Worm (Caenorhabditis elegans) whole organism, early embryonic: ENCODE data around the gene F54F12.1.

Source experiments
- B0310.2 ChIP-seq: sonication (generic microtip); optimal IDR thresholded peaks from 2 replicates; lab custom pipeline; 2016; ENCODE audit warnings: mild to moderate bottlenecking, missing genetic modification characterization, missing compliant biosample characterization
- F13C5.2 ChIP-seq: sonication (generic microtip); optimal IDR thresholded peaks from 2 replicates; lab custom pipeline; 2017; ENCODE audit warnings: mild to moderate bottlenecking, missing genetic modification characterization, inconsistent platforms, missing compliant biosample characterization
- aly-1 ChIP-seq: sonication (generic microtip); optimal IDR thresholded peaks from 2 replicates; lab custom pipeline; 2016; ENCODE audit warnings: missing genetic modification characterization, missing compliant biosample characterization
- ama-1 ChIP-seq: fragments of 150-350 bp; optimal IDR thresholded peaks from 2 replicates; lab custom pipeline; 2014
- ceh-13 ChIP-seq: fragments of 200-800 bp; sonication (Bioruptor generic); optimal IDR thresholded peaks from 2 replicates; lab custom pipeline; 2018; ENCODE audit warnings: mild to moderate bottlenecking, missing genetic modification characterization, missing compliant biosample characterization
- ceh-36 ChIP-seq: sonication (generic microtip); optimal IDR thresholded peaks from 2 replicates; lab custom pipeline; 2016; ENCODE audit warnings: missing genetic modification characterization, inconsistent platforms, missing compliant biosample characterization
- ets-7 ChIP-seq: sonication (generic microtip); optimal IDR thresholded peaks from 2 replicates; lab custom pipeline; 2016; ENCODE audit warnings: missing genotype, missing genetic modification characterization, missing compliant biosample characterization
- flt-1 ChIP-seq: fragments of 200-800 bp; sonication (Bioruptor generic); IDR thresholded peaks from 2 replicates; pipeline ENCODE4 v1.3.6; 2022; ENCODE audit warnings: missing genetic modification characterization, missing compliant biosample characterization
- hmbx-1 ChIP-seq: sonication (generic microtip); optimal IDR thresholded peaks from 2 replicates; lab custom pipeline; 2016; ENCODE audit warnings: mild to moderate bottlenecking, missing genetic modification characterization, missing compliant biosample characterization
- hmg-4 ChIP-seq: fragments of 200-800 bp; sonication (Bioruptor generic); optimal IDR thresholded peaks from 2 replicates; lab custom pipeline; 2018; ENCODE audit warnings: mild to moderate bottlenecking, missing genetic modification characterization, missing compliant biosample characterization
- hnd-1 ChIP-seq: sonication (generic microtip); optimal IDR thresholded peaks from 2 replicates; lab custom pipeline; 2016; ENCODE audit warnings: missing genetic modification characterization, missing compliant biosample characterization
- pes-1 ChIP-seq: fragments of 200-800 bp; sonication (Bioruptor generic); IDR thresholded peaks from 2 replicates; pipeline ENCODE4 v1.3.6; 2022; ENCODE audit warnings: missing genetic modification reagents, missing genetic modification characterization, missing compliant biosample characterization
- scrt-1 ChIP-seq: fragments of 200-800 bp; sonication (Bioruptor generic); IDR thresholded peaks from 2 replicates; pipeline ENCODE4 v1.3.6; 2022; ENCODE audit warnings: missing genetic modification characterization, missing compliant biosample characterization
- sea-1 ChIP-seq: fragments of 200-800 bp; sonication (Bioruptor generic); conservative IDR thresholded peaks from 2 replicates; pipeline ENCODE4 v1.3.6; 2022; ENCODE audit warnings: missing genetic modification characterization, missing compliant biosample characterization
- tbx-11 ChIP-seq: fragments of 200-800 bp; sonication (Bioruptor generic); IDR thresholded peaks from 2 replicates; pipeline ENCODE4 v1.3.6; 2022; ENCODE audit warnings: missing genetic modification characterization, missing compliant biosample characterization
- tbx-37 ChIP-seq: fragments of 200-800 bp; sonication (Bioruptor generic); conservative IDR thresholded peaks from 2 replicates; pipeline ENCODE4 v1.3.6; 2022; ENCODE audit warnings: missing genetic modification reagents, missing genetic modification characterization, missing compliant biosample characterization
- tra-4 ChIP-seq: sonication (generic microtip); optimal IDR thresholded peaks from 2 replicates; lab custom pipeline; 2017; ENCODE audit warnings: missing genetic modification characterization, missing compliant biosample characterization

Gene F54F12.1

DNA sequence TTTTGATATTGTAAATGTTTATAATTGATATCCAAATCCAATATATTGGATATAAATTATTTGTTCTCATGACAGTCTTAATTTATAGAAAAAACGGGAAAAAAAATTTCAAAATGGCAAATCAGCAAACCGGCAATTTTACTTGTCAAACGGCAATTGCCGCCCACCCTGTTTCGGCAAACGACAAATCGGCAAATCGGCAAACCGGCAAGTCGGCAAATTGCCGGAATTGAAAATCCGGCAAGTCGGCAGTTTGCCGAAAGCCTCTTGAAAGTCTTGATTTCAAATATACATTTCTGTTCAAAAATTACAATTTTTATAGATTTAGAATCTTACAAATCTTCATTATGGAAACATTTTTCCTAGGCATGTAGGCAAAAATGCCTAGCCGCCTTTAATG is 27.3 kb downstream of the F54F12.1 start:
- no peak for TF ChIP-seq ceh-13 (GFP tag; lab: Kevin White, UChicago)
- TF ChIP-seq hnd-1 (tag; lab: Kevin White, UChicago), result no peak
- no peak for TF ChIP-seq aly-1 (tag; lab: Kevin White, UChicago)
- TF ChIP-seq B0310.2 (tag; lab: Kevin White, UChicago), result no peak
- TF ChIP-seq F13C5.2 (tag; lab: Kevin White, UChicago), result no peak
- TF ChIP-seq ama-1 (lab: Kevin White, UChicago), result no peak
- TF ChIP-seq flt-1 (GFP tag; lab: Robert Waterston, UW), result no peak
- TF ChIP-seq pes-1 (GFP tag; lab: Robert Waterston, UW), result no peak
- no peak for TF ChIP-seq sea-1 (GFP tag; lab: Robert Waterston, UW)

- no peak for TF ChIP-seq scrt-1
- no peak for TF ChIP-seq tra-4
- TF ChIP-seq ets-7 (tag; lab: Kevin White, UChicago), result no peak
- TF ChIP-seq ama-1 (lab: Kevin White, UChicago), result no peak
- no peak for TF ChIP-seq tbx-37 (GFP tag; lab: Robert Waterston, UW)
- no peak for TF ChIP-seq sea-1 (GFP tag; lab: Robert Waterston, UW)
Measured at ce11 chrIII:13024281-13024680, 31.0 kb downstream of the F54F12.1 start, which contains the start of gene cyp-13A12. cyp-13A12 (plus strand) TSS chrIII:13024547.

DNA sequence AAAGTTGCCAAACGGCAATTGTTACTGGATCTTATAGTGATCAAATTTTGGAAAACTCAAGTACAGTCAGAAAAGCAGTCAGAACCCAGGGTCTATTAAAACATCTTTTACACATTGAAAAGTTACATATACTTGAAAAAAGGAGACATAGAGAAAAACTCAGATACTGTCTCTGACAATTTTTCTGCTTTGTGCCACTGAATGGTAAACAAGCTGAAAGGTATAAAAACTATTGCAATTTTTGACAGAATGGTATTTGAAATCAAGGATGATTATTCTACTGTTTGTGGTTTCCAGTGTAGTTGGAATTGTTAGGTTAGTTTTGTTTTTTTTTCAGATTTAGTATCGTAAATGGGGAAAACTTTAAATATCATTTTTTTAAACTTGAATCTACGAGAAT is 34.5 kb downstream of the F54F12.1 start, which contains the start of gene cyp-13A11:
cyp-13A11 (plus strand) TSS at position 266 of the 400 bp plus-strand sequence.
- TF ChIP-seq tbx-37 (GFP tag; lab: Robert Waterston, UW), result no peak
- TF ChIP-seq tra-4, result no peak
- TF ChIP-seq B0310.2 (tag; lab: Kevin White, UChicago), result no peak
- TF ChIP-seq hmbx-1, result no peak
- no peak for TF ChIP-seq hmg-4 (GFP tag; lab: Kevin White, UChicago)
- TF ChIP-seq sea-1 (GFP tag; lab: Robert Waterston, UW), result no peak
- TF ChIP-seq tbx-11 (GFP tag; lab: Robert Waterston, UW), result no peak
- TF ChIP-seq ets-7 (tag; lab: Kevin White, UChicago), result no peak
- no peak for TF ChIP-seq ceh-13 (GFP tag; lab: Kevin White, UChicago)
- TF ChIP-seq F13C5.2 (tag; lab: Kevin White, UChicago), result no peak

- TF ChIP-seq aly-1 (tag; lab: Kevin White, UChicago) (no peak), hmbx-1 (no peak), scrt-1 (no peak), B0310.2 (tag; lab: Kevin White, UChicago) (no peak), ceh-13 (GFP tag; lab: Kevin White, UChicago) (no peak), ceh-36 (tag; lab: Kevin White, UChicago) (no peak), hnd-1 (tag; lab: Kevin White, UChicago) (no peak), tbx-11 (GFP tag; lab: Robert Waterston, UW) (no peak), F13C5.2 (tag; lab: Kevin White, UChicago) (no peak), flt-1 (GFP tag; lab: Robert Waterston, UW) (no peak), ama-1 (lab: Kevin White, UChicago) (no peak), ets-7 (tag; lab: Kevin White, UChicago) (no peak), tra-4 (no peak)
Measured at ce11 chrIII:13019547-13020098, 35.6 kb downstream of the F54F12.1 start.

DNA sequence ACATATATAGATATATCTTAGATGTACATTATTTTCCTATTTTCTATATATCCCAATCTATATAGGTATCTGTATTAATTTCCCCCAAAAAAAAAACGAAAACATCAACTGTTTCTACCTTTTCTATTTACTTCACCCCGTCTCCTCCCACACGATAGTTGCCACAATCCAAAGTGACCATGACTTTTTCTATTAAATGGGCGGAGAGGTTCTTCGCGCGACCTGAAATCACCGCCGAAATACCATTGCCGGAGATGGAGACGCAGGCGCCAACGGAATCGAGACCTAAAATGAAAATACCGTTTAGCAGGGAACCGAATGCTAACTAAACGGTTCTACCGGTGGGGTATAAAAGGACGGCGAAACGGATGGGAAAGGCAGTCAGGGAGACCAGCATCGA is 36.6 kb downstream of the F54F12.1 start, which contains the start of gene col-98:
col-98 (plus strand) TSS at position 390 of the 400 bp plus-strand sequence.
- no peak for TF ChIP-seq B0310.2 (tag; lab: Kevin White, UChicago)
- TF ChIP-seq hmbx-1, result no peak
- TF ChIP-seq ama-1 (lab: Kevin White, UChicago), result no peak
- no peak for TF ChIP-seq scrt-1
- no peak for TF ChIP-seq F13C5.2 (tag; lab: Kevin White, UChicago)
- no peak for TF ChIP-seq ceh-36 (tag; lab: Kevin White, UChicago)
- TF ChIP-seq tbx-11 (GFP tag; lab: Robert Waterston, UW), result no peak
- TF ChIP-seq pes-1 (GFP tag; lab: Robert Waterston, UW), result no peak
- TF ChIP-seq hnd-1 (tag; lab: Kevin White, UChicago), result no peak
- no peak for TF ChIP-seq sea-1 (GFP tag; lab: Robert Waterston, UW)
- TF ChIP-seq tbx-37 (GFP tag; lab: Robert Waterston, UW), result no peak
- no peak for TF ChIP-seq ceh-13 (GFP tag; lab: Kevin White, UChicago)
- no peak for TF ChIP-seq hmg-4 (GFP tag; lab: Kevin White, UChicago)
- TF ChIP-seq tra-4, result no peak
- TF ChIP-seq ets-7 (tag; lab: Kevin White, UChicago), result no peak
- no peak for TF ChIP-seq flt-1 (GFP tag; lab: Robert Waterston, UW)

- TF ChIP-seq tbx-37 (GFP tag; lab: Robert Waterston, UW) (no peak), ets-7 (tag; lab: Kevin White, UChicago) (no peak), ceh-13 (GFP tag; lab: Kevin White, UChicago) (no peak), flt-1 (GFP tag; lab: Robert Waterston, UW) (no peak), tbx-11 (GFP tag; lab: Robert Waterston, UW) (no peak), hmg-4 (GFP tag; lab: Kevin White, UChicago) (no peak), ceh-36 (tag; lab: Kevin White, UChicago) (no peak), hmbx-1 (no peak), sea-1 (GFP tag; lab: Robert Waterston, UW) (no peak), scrt-1 (no peak), hnd-1 (tag; lab: Kevin White, UChicago) (no peak), B0310.2 (tag; lab: Kevin White, UChicago) (no peak)
Measured at ce11 chrIII:13015754-13016317, 39.4 kb downstream of the F54F12.1 start.

DNA sequence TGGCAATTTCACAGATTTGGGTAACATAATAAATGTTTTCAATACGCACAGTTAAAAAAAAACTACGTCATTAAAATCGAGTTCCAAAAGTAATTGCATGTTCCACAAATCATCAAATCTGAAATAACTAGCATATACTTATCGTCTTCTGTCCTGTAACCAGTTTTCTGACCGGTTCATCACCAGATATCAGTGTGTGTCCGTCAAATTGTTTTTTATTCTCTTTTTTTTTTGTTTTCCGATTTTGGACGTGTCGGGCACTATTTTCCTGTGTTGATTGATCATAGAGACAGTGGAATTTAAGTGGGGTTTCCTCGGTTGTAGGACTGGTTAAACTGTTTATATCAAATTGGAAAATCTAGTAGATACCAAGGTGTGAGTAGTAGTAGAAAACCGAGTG is 41.3 kb downstream of the F54F12.1 start:
- TF ChIP-seq hmbx-1 (no peak), tbx-37 (GFP tag; lab: Robert Waterston, UW) (no peak)
